Fruit fly (Drosophila melanogaster) whole organism, prepupa: ENCODE results near the gene CG16717.

Source experiments
- Blimp-1 ChIP-seq: fragments of 200-800 bp; sonication (Bioruptor generic); optimal IDR thresholded peaks from 3 replicates; lab custom pipeline; 2017; ENCODE audit warnings: missing biosample characterization, missing genetic modification characterization, mild to moderate bottlenecking, moderate library complexity, missing genetic modification reagents
- CG10631 ChIP-seq: fragments of 200-800 bp; sonication (Bioruptor generic); optimal IDR thresholded peaks from 2 replicates; lab custom pipeline; 2016; ENCODE audit warnings: missing biosample characterization, missing genetic modification characterization
- CG11294 ChIP-seq: fragments of 200-800 bp; sonication (Bioruptor generic); IDR thresholded peaks from 2 replicates; pipeline ENCODE4 v1.3.6; 2022; ENCODE audit warnings: missing biosample characterization, missing genetic modification characterization
- CG11762 ChIP-seq: fragments of 200-800 bp; sonication (Bioruptor generic); optimal IDR thresholded peaks from 3 replicates; lab custom pipeline; 2016; ENCODE audit warnings: missing biosample characterization, missing genetic modification characterization; ENCODE audit not compliant: insufficient read depth
- CG11902 ChIP-seq: fragments of 200-800 bp; sonication (Bioruptor generic); optimal IDR thresholded peaks from 3 replicates; lab custom pipeline; 2016; ENCODE audit warnings: missing biosample characterization, missing genetic modification characterization
- CG15336 ChIP-seq: fragments of 200-800 bp; sonication (Bioruptor generic); IDR thresholded peaks from 2 replicates; pipeline ENCODE4 v1.3.6; 2022; ENCODE audit warnings: missing biosample characterization, missing genetic modification characterization
- CG1621 ChIP-seq: fragments of 200-800 bp; sonication (Bioruptor generic); optimal IDR thresholded peaks from 3 replicates; lab custom pipeline; 2018; ENCODE audit warnings: missing biosample characterization, mild to moderate bottlenecking, missing genetic modification characterization
- CG16779 ChIP-seq: fragments of 200-800 bp; sonication (Bioruptor generic); optimal IDR thresholded peaks from 3 replicates; lab custom pipeline; 2017; ENCODE audit warnings: missing biosample characterization, mild to moderate bottlenecking, missing genetic modification characterization
- CG3032 ChIP-seq: fragments of 200-800 bp; optimal IDR thresholded peaks from 2 replicates; lab custom pipeline; 2019; ENCODE audit warnings: missing biosample characterization, mild to moderate bottlenecking, missing genetic modification characterization, moderate library complexity
- CG31627 ChIP-seq: fragments of 200-800 bp; sonication (Bioruptor generic); optimal IDR thresholded peaks from 3 replicates; lab custom pipeline; 2016; ENCODE audit warnings: missing biosample characterization, missing genetic modification characterization
- CG32006 ChIP-seq: fragments of 200-800 bp; sonication (Bioruptor generic); optimal IDR thresholded peaks from 3 replicates; lab custom pipeline; 2017; ENCODE audit warnings: missing biosample characterization, mild to moderate bottlenecking, missing genetic modification characterization
- CG3919 ChIP-seq: fragments of 200-800 bp; sonication (Bioruptor generic); optimal IDR thresholded peaks from 3 replicates; lab custom pipeline; 2016; ENCODE audit warnings: missing biosample characterization, missing genetic modification characterization
- CG4318 ChIP-seq: fragments of 200-800 bp; sonication (Bioruptor generic); optimal IDR thresholded peaks from 3 replicates; lab custom pipeline; 2017; ENCODE audit warnings: missing biosample characterization, mild to moderate bottlenecking, missing genetic modification characterization
- CG6276 ChIP-seq: fragments of 200-800 bp; sonication (Bioruptor generic); optimal IDR thresholded peaks from 2 replicates; lab custom pipeline; 2017; ENCODE audit warnings: missing biosample characterization, mild to moderate bottlenecking, missing genetic modification characterization
- CG6792 ChIP-seq: fragments of 200-800 bp; sonication (Bioruptor generic); optimal IDR thresholded peaks from 3 replicates; lab custom pipeline; 2016; ENCODE audit warnings: missing biosample characterization, missing genetic modification characterization
- CG6854 ChIP-seq: fragments of 200-800 bp; sonication (Bioruptor generic); optimal IDR thresholded peaks from 2 replicates; lab custom pipeline; 2017; ENCODE audit warnings: missing biosample characterization, mild to moderate bottlenecking, missing genetic modification characterization
- CG7368 ChIP-seq: fragments of 200-800 bp; sonication (Bioruptor generic); optimal IDR thresholded peaks from 3 replicates; lab custom pipeline; 2016; ENCODE audit warnings: missing biosample characterization, missing genetic modification characterization
- CG8119 ChIP-seq: fragments of 200-800 bp; sonication (Bioruptor generic); IDR thresholded peaks from 3 replicates; pipeline ENCODE4 v1.3.6; 2022; ENCODE audit warnings: missing biosample characterization, missing genetic modification characterization
- CG8632 ChIP-seq: fragments of 200-800 bp; sonication (Bioruptor generic); optimal IDR thresholded peaks from 3 replicates; lab custom pipeline; 2016; ENCODE audit warnings: missing biosample characterization, missing genetic modification characterization
- CG9139 ChIP-seq: fragments of 200-800 bp; sonication (Bioruptor generic); optimal IDR thresholded peaks from 3 replicates; lab custom pipeline; 2017; ENCODE audit warnings: missing biosample characterization, mild to moderate bottlenecking, missing genetic modification characterization
- Eip78C ChIP-seq: fragments of 200-800 bp; sonication (Bioruptor generic); peaks from one replicate; lab custom pipeline; 2016; ENCODE audit warnings: missing biosample characterization, missing genetic modification characterization
- Gug ChIP-seq: fragments of 200-800 bp; sonication (Bioruptor generic); IDR thresholded peaks from 2 replicates; pipeline ENCODE4 v1.3.6; 2022; ENCODE audit warnings: missing biosample characterization, missing genetic modification characterization
- Hr39 ChIP-seq: fragments of 200-800 bp; sonication (Bioruptor generic); optimal IDR thresholded peaks from 2 replicates; lab custom pipeline; 2016; ENCODE audit warnings: missing biosample characterization, missing genetic modification characterization
- Hr4 ChIP-seq: fragments of 200-800 bp; sonication (Bioruptor generic); optimal IDR thresholded peaks from 3 replicates; lab custom pipeline; 2016; ENCODE audit warnings: missing biosample characterization, missing genetic modification characterization
- Lpt ChIP-seq: fragments of 200-800 bp; sonication (Bioruptor generic); optimal IDR thresholded peaks from 3 replicates; lab custom pipeline; 2016; ENCODE audit warnings: missing biosample characterization, missing genetic modification characterization
- Smox ChIP-seq: fragments of 200-800 bp; sonication (Bioruptor generic); optimal IDR thresholded peaks from 3 replicates; lab custom pipeline; 2016; ENCODE audit warnings: missing biosample characterization, missing genetic modification characterization
- Sox102F ChIP-seq: fragments of 200-800 bp; sonication (Bioruptor generic); optimal IDR thresholded peaks from 2 replicates; lab custom pipeline; 2016; ENCODE audit warnings: missing biosample characterization, mild to moderate bottlenecking, missing genetic modification characterization
- Sox14 ChIP-seq: fragments of 200-800 bp; sonication (Bioruptor generic); optimal IDR thresholded peaks from 3 replicates; lab custom pipeline; 2016; ENCODE audit warnings: missing biosample characterization, missing genetic modification characterization
- Sox15 ChIP-seq: fragments of 200-800 bp; sonication (Bioruptor generic); optimal IDR thresholded peaks from 3 replicates; lab custom pipeline; 2016; ENCODE audit warnings: missing biosample characterization, missing genetic modification characterization
- achi ChIP-seq: fragments of 200-800 bp; sonication (Bioruptor generic); optimal IDR thresholded peaks from 3 replicates; lab custom pipeline; 2016; ENCODE audit warnings: missing biosample characterization, missing genetic modification characterization
- cyc ChIP-seq: fragments of 200-800 bp; sonication (Bioruptor generic); optimal IDR thresholded peaks from 3 replicates; lab custom pipeline; 2016; ENCODE audit warnings: missing biosample characterization, missing genetic modification characterization
- dac ChIP-seq: fragments of 200-800 bp; sonication (Bioruptor generic); optimal IDR thresholded peaks from 2 replicates; lab custom pipeline; 2017; ENCODE audit warnings: missing biosample characterization, mild to moderate bottlenecking, missing genetic modification characterization
- eg ChIP-seq: fragments of 200-800 bp; sonication (Bioruptor generic); IDR thresholded peaks from 3 replicates; pipeline ENCODE4 v1.3.6; 2022; ENCODE audit warnings: missing biosample characterization, missing genetic modification characterization
- esn ChIP-seq: fragments of 200-800 bp; sonication (Bioruptor generic); optimal IDR thresholded peaks from 2 replicates; lab custom pipeline; 2016; ENCODE audit warnings: missing biosample characterization, mild to moderate bottlenecking, missing genetic modification characterization, moderate library complexity
- fd59A ChIP-seq: fragments of 200-800 bp; sonication (Bioruptor generic); optimal IDR thresholded peaks from 2 replicates; lab custom pipeline; 2017; ENCODE audit warnings: missing biosample characterization, mild to moderate bottlenecking, missing genetic modification characterization, missing genetic modification reagents
- fkh ChIP-seq: fragments of 200-800 bp; sonication (Bioruptor generic); optimal IDR thresholded peaks from 3 replicates; lab custom pipeline; 2017; ENCODE audit warnings: missing biosample characterization, mild to moderate bottlenecking, missing genetic modification characterization, moderate library complexity
- lz ChIP-seq: fragments of 200-800 bp; sonication (Bioruptor generic); optimal IDR thresholded peaks from 3 replicates; lab custom pipeline; 2016; ENCODE audit warnings: missing biosample characterization, missing genetic modification characterization
- net ChIP-seq: fragments of 200-800 bp; sonication (Bioruptor generic); optimal IDR thresholded peaks from 3 replicates; lab custom pipeline; 2016; ENCODE audit warnings: missing biosample characterization, missing genetic modification characterization
- pdm3 ChIP-seq: fragments of 200-800 bp; sonication (Bioruptor generic); optimal IDR thresholded peaks from 3 replicates; lab custom pipeline; 2016; ENCODE audit warnings: missing biosample characterization, missing genetic modification characterization
- salr ChIP-seq, 2 experiments: fragments of 200-800 bp; sonication (Bioruptor generic); optimal IDR thresholded peaks; 3 replicates each; lab custom pipeline; 2016 to 2018; ENCODE audit warnings: missing biosample characterization in 2 of 2, missing genetic modification characterization in 2 of 2, mild to moderate bottlenecking in 1 of 2
- svp ChIP-seq: fragments of 200-800 bp; sonication (Bioruptor generic); peaks from one replicate; lab custom pipeline; 2016; ENCODE audit warnings: missing biosample characterization, missing genetic modification characterization

Gene CG16717

dm6 chr3L:9723108-9723507 lies 44.1 kb downstream of the CG16717 start, which contains the start of the genes nbs and defl:
nbs (minus strand) TSS chr3L:9723194.
defl (plus strand) TSS chr3L:9723423.
- TF ChIP-seq lz (peak; percentile 70), Hr39 (no peak), Lpt (peak; percentile 26), Sox15 (GFP tag; lab: Kevin White, UChicago) (peak; percentile 46), cyc (peak; percentile 70), CG3919 (GFP tag; lab: Kevin White, UChicago) (no peak), CG11294 (peak; percentile 16; the same call in 1 of the 2 replicates), CG8119 (GFP tag; lab: Robert Waterston, UW) (peak; percentile 36; the same call in 1 of the 3 replicates), CG8632 (GFP tag; lab: Kevin White, UChicago) (no peak), CG15336 (GFP tag; lab: Robert Waterston, UW) (peak; percentile 30; the same call in 1 of the 2 replicates), esn (GFP tag; lab: Kevin White, UChicago) (peak; percentile 78), Sox14 (no peak), CG16779 (tag; lab: Kevin White, UChicago) (no peak), CG11762 (GFP tag; lab: Kevin White, UChicago) (no peak), eg (peak; percentile 80), CG6854 (GFP tag; lab: Kevin White, UChicago) (no peak), CG3032 (peak; percentile 73), CG6276 (GFP tag; lab: Kevin White, UChicago) (no peak), pdm3 (no peak), Gug (GFP tag; lab: Robert Waterston, UW) (peak; percentile 55), CG31627 (peak; percentile 75)

DNA sequence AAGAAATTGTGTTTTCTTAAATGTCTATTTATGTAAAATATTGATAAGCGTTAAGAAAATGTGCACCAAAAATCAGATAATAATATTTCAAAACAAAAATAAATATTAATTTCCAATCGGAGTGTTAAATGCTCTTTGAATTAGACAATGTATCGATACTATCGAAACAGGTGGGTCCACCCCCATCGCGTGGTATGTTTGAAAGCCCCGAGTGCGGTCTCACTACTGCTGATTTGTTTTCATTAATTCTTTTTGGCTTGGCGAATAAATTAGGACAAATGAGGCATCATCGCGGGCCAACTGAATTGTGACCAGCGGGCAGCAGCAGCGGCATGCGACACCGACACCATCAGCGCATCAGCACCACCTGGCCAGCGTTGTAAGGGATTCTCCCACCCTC lies 47.7 kb downstream of the CG16717 start, which contains the start of gene Naa60:
Naa60 (plus strand) TSS at position 189 of the 400 bp plus-strand sequence.
- TF ChIP-seq CG15336 (GFP tag; lab: Robert Waterston, UW) = no peak
- TF ChIP-seq CG11902 (GFP tag; lab: Kevin White, UChicago) = no peak
- no peak for TF ChIP-seq svp
- TF ChIP-seq CG10631 (GFP tag; lab: Kevin White, UChicago) = no peak
- no peak for TF ChIP-seq CG6792 (GFP tag; lab: Kevin White, UChicago)
- no peak for TF ChIP-seq CG11762 (GFP tag; lab: Kevin White, UChicago)
- TF ChIP-seq salr (GFP tag; optimal IDR thresholded peaks at IDR 0.05; lab: Kevin White, UChicago) = no peak
- TF ChIP-seq Smox = no peak
- TF ChIP-seq esn (GFP tag; lab: Kevin White, UChicago) = no peak

dm6 chr3L:9729795-9730421 lies 50.9 kb downstream of the CG16717 start, which contains the start of gene ATPsynB:
ATPsynB (plus strand) TSS chr3L:9729999.
- TF ChIP-seq CG1621 = peak; percentile 19
- TF ChIP-seq pdm3 = no peak
- no peak for TF ChIP-seq CG32006 (GFP tag; lab: Kevin White, UChicago)
- no peak for TF ChIP-seq CG6276 (GFP tag; lab: Kevin White, UChicago)
- no peak for TF ChIP-seq fkh (GFP tag; lab: Kevin White, UChicago)
- no peak for TF ChIP-seq svp
- TF ChIP-seq Eip78C (GFP tag; lab: Kevin White, UChicago) = no peak
- no peak for TF ChIP-seq CG4318
- peak; percentile 99 for TF ChIP-seq achi
- no peak for TF ChIP-seq dac (GFP tag; lab: Kevin White, UChicago)
- TF ChIP-seq CG6854 (GFP tag; lab: Kevin White, UChicago) = peak; percentile 20
- peak; percentile 19 for TF ChIP-seq esn (GFP tag; lab: Kevin White, UChicago)
- no peak for TF ChIP-seq net (GFP tag; lab: Kevin White, UChicago)
- TF ChIP-seq eg = no peak
- no peak for TF ChIP-seq Sox102F
- TF ChIP-seq fd59A (GFP tag; lab: Kevin White, UChicago) = no peak
- TF ChIP-seq Blimp-1 (GFP tag; lab: Kevin White, UChicago) = no peak
- TF ChIP-seq CG10631 (GFP tag; lab: Kevin White, UChicago) = no peak
- no peak for TF ChIP-seq CG9139 (GFP tag; lab: Kevin White, UChicago)
- no peak for TF ChIP-seq Hr39
- TF ChIP-seq CG11294 = no peak
- TF ChIP-seq CG7368 (GFP tag; lab: Kevin White, UChicago) = no peak
- TF ChIP-seq Hr4 (GFP tag; lab: Kevin White, UChicago) = no peak
